Worm (Caenorhabditis elegans): ENCODE measurements around the gene rft-1.
A peak's percentile ranks its signal among the peaks of the same experiment; 100 is the strongest.

Gene rft-1

DNA sequence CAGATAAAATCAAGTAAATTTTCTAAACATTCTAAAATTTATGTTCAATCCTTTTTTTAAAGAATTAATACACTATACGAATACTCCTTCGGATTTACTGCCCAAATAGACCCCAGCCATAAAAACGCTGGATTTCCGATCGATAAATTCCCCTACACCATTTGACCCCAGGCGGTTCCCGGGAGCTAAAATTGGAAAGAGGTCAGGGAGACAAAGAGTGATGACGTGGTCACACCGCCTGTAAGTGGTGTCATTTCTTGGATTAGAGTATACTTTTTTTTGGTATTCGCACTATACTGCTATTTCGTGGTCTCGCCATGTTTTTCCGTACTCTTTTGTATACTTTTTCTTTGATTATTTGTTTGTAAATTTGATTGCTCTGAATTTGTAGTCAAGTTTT lies 44.9 kb upstream of the rft-1 start:
- TF ChIP-seq zag-1 (tag; optimal IDR thresholded peaks at IDR 0.05): no peak

DNA sequence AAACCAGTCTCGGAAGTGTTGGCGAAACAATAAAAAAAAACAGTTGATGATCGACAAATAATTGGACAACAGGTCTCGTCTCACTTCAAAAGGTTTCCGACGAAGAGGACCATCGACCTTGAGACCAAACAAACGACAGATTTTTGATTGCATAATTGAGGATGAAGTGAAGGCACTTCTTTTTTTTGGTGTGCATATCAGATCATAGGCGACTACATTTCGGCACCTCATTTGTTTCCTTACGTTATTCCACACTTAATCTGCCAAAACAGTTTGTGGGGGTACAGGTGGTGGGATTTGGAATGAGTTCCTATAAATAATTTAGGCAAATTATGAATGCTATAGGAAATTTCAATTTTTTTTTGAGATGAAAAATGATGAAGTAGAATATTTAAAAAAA lies 43.6 kb upstream of the rft-1 start:
- TF ChIP-seq C16A3.4 (tag; optimal IDR thresholded peaks at IDR 0.05) (no peak), nhr-90 (tag; optimal IDR thresholded peaks at IDR 0.05; ENCODE audit: poor library complexity) (peak; percentile 24), efl-1 (optimal IDR thresholded peaks at IDR 0.05) (no peak), efl-1 (GFP tag; optimal IDR thresholded peaks at IDR 0.05 in 1 of 2) (peak in 1 of 2 experiments; percentile 1)

DNA sequence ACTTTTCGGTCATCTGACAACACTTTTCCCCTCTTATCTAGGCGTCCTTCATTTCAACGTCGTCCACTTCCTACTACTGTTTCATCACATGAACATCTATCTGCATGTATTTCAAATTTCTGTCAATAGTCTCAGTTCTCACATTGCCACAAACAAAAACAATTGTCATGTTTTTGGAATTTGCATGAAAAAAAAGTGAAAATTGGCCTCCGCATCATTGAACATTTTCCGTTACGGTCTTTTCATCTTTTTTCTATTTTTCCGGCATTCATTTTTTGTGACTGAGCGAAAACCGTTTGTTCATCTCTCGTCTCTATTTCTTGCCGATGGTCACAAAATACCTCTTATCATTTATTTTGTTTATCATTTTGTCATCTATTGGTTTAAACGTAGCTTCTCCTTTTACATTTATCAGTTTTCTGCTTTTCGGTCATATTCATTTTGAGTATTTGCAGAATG lies 40.1 kb upstream of the rft-1 start, which contains the start of gene exc-15:
Gene exc-15 (plus strand): TSS at position 411 of the 459 bp plus-strand sequence.
- TF ChIP-seq nhr-71 (tag; optimal IDR thresholded peaks at IDR 0.05) (peak; percentile 40), nhr-19 (GFP tag; conservative IDR thresholded peaks at IDR 0.05) (no peak), blmp-1 (tag; optimal IDR thresholded peaks at IDR 0.05) (peak; percentile 73), dsc-1 (tag; optimal IDR thresholded peaks at IDR 0.05) (no peak), vab-15 (tag; optimal IDR thresholded peaks at IDR 0.05) (no peak), fos-1 (tag; optimal IDR thresholded peaks at IDR 0.05) (no peak), unc-30 (tag; optimal IDR thresholded peaks at IDR 0.05) (no peak), snu-23 (GFP tag; optimal IDR thresholded peaks at IDR 0.05) (peak; percentile 63), C16A3.4 (tag; optimal IDR thresholded peaks at IDR 0.05) (no peak), nhr-90 (tag; optimal IDR thresholded peaks at IDR 0.05; ENCODE audit: poor library complexity) (peak; percentile 4), mdl-1 (tag; optimal IDR thresholded peaks at IDR 0.05) (no peak), tbx-2 (tag; optimal IDR thresholded peaks at IDR 0.05) (no peak), ceh-82 (tag; optimal IDR thresholded peaks at IDR 0.05) (no peak), lin-14 (GFP tag; optimal IDR thresholded peaks at IDR 0.05) (peak; percentile 72), elt-3 (tag; optimal IDR thresholded peaks at IDR 0.05) (peak in 1 of 6 experiments; percentile 58), nhr-85 (tag) (peak; percentile 76), nhr-20 (tag; optimal IDR thresholded peaks at IDR 0.05) (peak; percentile 63), unc-130 (tag; optimal IDR thresholded peaks at IDR 0.05) (no peak), pqm-1 (tag; optimal IDR thresholded peaks at IDR 0.05) (no peak), fkh-10 (GFP tag; optimal IDR thresholded peaks at IDR 0.05) (no peak), pax-3 (tag; optimal IDR thresholded peaks at IDR 0.05) (no peak), hpl-2 (GFP tag; optimal IDR thresholded peaks at IDR 0.05) (no peak), lin-35 (GFP tag; optimal IDR thresholded peaks at IDR 0.05) (peak in 1 of 2 experiments; percentile 51), ztf-4 (tag; optimal IDR thresholded peaks at IDR 0.05) (no peak), sox-4 (tag; optimal IDR thresholded peaks at IDR 0.05) (no peak), nhr-84 (tag; optimal IDR thresholded peaks at IDR 0.05) (no peak), snpc-4 (tag; optimal IDR thresholded peaks at IDR 0.05) (no peak), elt-2 (tag; optimal IDR thresholded peaks at IDR 0.05) (peak; percentile 68), ces-1 (GFP tag; optimal IDR thresholded peaks at IDR 0.05) (no peak), xbp-1 (tag; optimal IDR thresholded peaks at IDR 0.05) (no peak), aha-1 (tag; optimal IDR thresholded peaks at IDR 0.05) (no peak), hlh-17 (GFP tag; optimal IDR thresholded peaks at IDR 0.05; ENCODE audit: borderline replicate concordance) (no peak), lsy-2 (tag; optimal IDR thresholded peaks at IDR 0.05) (peak in 1 of 2 experiments; percentile 25), efl-1 (optimal IDR thresholded peaks at IDR 0.05) (no peak), efl-1 (GFP tag; optimal IDR thresholded peaks at IDR 0.05 in 1 of 2) (peak in 1 of 2 experiments; percentile 37), swsn-7 (tag; optimal IDR thresholded peaks at IDR 0.05) (no peak), unc-86 (tag; optimal IDR thresholded peaks at IDR 0.05) (no peak), egl-27 (tag; optimal IDR thresholded peaks at IDR 0.05) (no peak), skn-1 (tag; optimal IDR thresholded peaks at IDR 0.05) (peak; percentile 23), mef-2 (tag; optimal IDR thresholded peaks at IDR 0.05) (no peak), rnt-1 (tag; optimal IDR thresholded peaks at IDR 0.05) (no peak), hlh-4 (tag; optimal IDR thresholded peaks at IDR 0.05) (no peak), isw-1 (GFP tag; IDR thresholded peaks at IDR 0.05) (no peak), ets-5 (GFP tag; IDR thresholded peaks at IDR 0.05) (no peak), mep-1 (tag; optimal IDR thresholded peaks at IDR 0.05) (peak; percentile 19), sup-37 (GFP tag; optimal IDR thresholded peaks at IDR 0.05) (no peak), tlp-1 (tag; optimal IDR thresholded peaks at IDR 0.05) (no peak), nhr-76 (tag; optimal IDR thresholded peaks at IDR 0.05) (no peak), grh-1 (GFP tag; IDR thresholded peaks at IDR 0.05) (no peak)
